Fruit fly (Drosophila melanogaster): Measurements from ENCODE around the gene Pc.
A peak's percentile ranks its signal among the peaks of the same experiment; 100 is the strongest.

Pc gene

dm6 chr3L:21321807-21322503 is 4.1 kb upstream of the Pc start (continued):
- TF ChIP-seq pdm3 (GFP tag; optimal IDR thresholded peaks at IDR 0.05), result peak; percentile 40

- TF ChIP-seq CG16779 (tag; optimal IDR thresholded peaks at IDR 0.05) (no peak), Eip78C (GFP tag) (peak; percentile 5), CG11294 (GFP tag; IDR thresholded peaks at IDR 0.05) (no peak), Ets96B (tag; optimal IDR thresholded peaks at IDR 0.05) (no peak), CG6163 (GFP tag; IDR thresholded peaks at IDR 0.05) (no peak)
Measured at dm6 chr3L:21319957-21320356, 2.1 kb upstream of the Pc start.

DNA sequence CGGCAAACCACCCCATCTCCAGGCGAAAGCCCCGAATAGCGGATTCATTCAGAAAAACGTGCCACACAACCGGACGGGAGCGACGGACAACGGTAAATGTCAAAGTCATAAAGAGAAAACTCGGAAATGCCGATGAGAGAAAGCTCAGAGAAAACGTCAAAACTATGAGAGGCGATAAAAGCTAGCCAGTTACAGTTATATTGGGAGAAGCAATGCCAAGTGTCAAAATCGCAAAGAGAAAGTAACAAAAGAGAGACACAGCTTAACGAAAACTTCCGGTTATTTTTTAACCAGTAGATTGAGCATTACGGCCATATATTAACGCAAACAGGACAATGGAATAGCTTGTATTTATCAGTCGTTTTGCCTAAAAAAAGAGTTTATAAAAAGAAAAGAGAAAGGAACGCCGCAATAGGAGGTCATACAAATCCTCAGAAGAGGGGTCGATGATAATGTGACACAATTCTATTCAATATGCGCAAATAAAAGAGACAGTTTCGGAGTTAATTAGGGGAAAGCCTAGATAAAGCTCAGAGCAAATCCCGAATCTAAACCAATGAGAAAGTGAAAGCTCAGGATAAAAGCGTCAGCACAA is 1.6 kb upstream of the Pc start:
- TF ChIP-seq CG6276 (GFP tag; optimal IDR thresholded peaks at IDR 0.05) (no peak), achi (GFP tag; optimal IDR thresholded peaks at IDR 0.05) (peak; percentile 47), fd59A (GFP tag; optimal IDR thresholded peaks at IDR 0.05) (no peak)

DNA sequence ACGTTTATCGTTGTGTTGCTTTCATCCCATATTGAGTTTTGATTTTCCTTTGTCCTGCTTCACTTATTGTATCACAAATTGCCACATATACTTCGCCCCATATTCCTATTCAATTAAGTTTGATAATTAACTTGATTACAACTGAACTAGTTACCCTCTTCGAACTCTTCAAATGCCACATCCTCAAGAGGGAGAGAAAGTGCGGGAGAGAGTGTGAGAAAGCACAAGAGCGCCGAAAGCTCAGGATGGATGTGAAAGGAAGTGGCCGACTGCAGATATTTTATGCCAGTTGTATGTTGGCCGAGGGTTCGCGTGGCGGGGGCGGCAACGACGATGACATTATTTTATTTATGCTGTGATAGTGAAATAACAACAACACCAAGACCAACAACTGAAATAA is 654 bp upstream of the Pc start, which contains the start of gene Rab26:
Gene Rab26 (plus strand): TSS at position 301 of the 400 bp plus-strand sequence.
- TF ChIP-seq OdsH (GFP tag; optimal IDR thresholded peaks at IDR 0.05) (no peak), CG34406 (GFP tag; optimal IDR thresholded peaks at IDR 0.05) (no peak), CG16779 (tag; optimal IDR thresholded peaks at IDR 0.05) (no peak), CG6163 (GFP tag; IDR thresholded peaks at IDR 0.05) (no peak), CG15336 (GFP tag; IDR thresholded peaks at IDR 0.05) (no peak), CG6854 (GFP tag; optimal IDR thresholded peaks at IDR 0.05) (no peak), eg (GFP tag; IDR thresholded peaks at IDR 0.05) (no peak), CG9139 (GFP tag; optimal IDR thresholded peaks at IDR 0.05) (no peak), CG3032 (tag; optimal IDR thresholded peaks at IDR 0.05) (no peak), CG1621 (tag; optimal IDR thresholded peaks at IDR 0.05) (no peak), CG31627 (GFP tag; optimal IDR thresholded peaks at IDR 0.05) (no peak), achi (GFP tag; optimal IDR thresholded peaks at IDR 0.05) (no peak), topi (GFP tag; optimal IDR thresholded peaks at IDR 0.05) (no peak), esn (GFP tag; optimal IDR thresholded peaks at IDR 0.05) (no peak), fd85E (GFP tag; optimal IDR thresholded peaks at IDR 0.05) (no peak), CG10631 (GFP tag; optimal IDR thresholded peaks at IDR 0.05) (no peak), fd59A (GFP tag; optimal IDR thresholded peaks at IDR 0.05) (no peak), CG7368 (GFP tag; optimal IDR thresholded peaks at IDR 0.05) (no peak), salr (GFP tag; optimal IDR thresholded peaks at IDR 0.05) (no peak), Hr4 (GFP tag; optimal IDR thresholded peaks at IDR 0.05) (no peak)

DNA sequence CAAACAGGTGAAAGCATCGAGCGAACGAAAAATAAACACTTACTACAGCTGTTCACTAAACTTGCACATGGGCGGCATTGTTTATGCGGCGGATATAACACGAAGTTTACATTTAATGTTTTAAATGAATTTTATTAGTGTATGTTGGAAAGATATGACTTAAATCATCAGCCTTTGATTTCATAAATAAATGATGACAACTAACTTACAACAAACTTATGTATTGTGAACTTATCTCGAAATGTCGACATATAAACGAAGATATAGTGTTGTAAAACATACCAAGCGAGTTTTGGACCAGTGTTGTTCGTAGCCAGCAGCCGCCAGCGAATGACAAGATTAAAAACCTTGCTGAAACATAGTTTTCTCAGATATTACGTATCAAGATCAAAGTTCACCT is 13.4 kb downstream of the Pc start, which contains the start of the genes CG11309 and CG7632:
Gene CG11309 (minus strand): TSS at position 259 of the 400 bp plus-strand sequence.
Gene CG7632 (plus strand): TSS at position 298 of the 400 bp plus-strand sequence.
- TF ChIP-seq svp (GFP tag) (peak; percentile 100), achi (GFP tag; optimal IDR thresholded peaks at IDR 0.05) (peak; percentile 99), CG10631 (GFP tag; optimal IDR thresholded peaks at IDR 0.05) (peak; percentile 99), Hr38 (GFP tag; optimal IDR thresholded peaks at IDR 0.05) (peak; percentile 78), CG1621 (tag; optimal IDR thresholded peaks at IDR 0.05) (peak; percentile 99), CG8319 (GFP tag; optimal IDR thresholded peaks at IDR 0.05) (peak; percentile 97), CG6854 (GFP tag; optimal IDR thresholded peaks at IDR 0.05) (peak; percentile 99), topi (GFP tag; optimal IDR thresholded peaks at IDR 0.05) (peak; percentile 99), esn (GFP tag; optimal IDR thresholded peaks at IDR 0.05) (peak; percentile 100), Ets21C (GFP tag; optimal IDR thresholded peaks at IDR 0.05) (peak; percentile 98), Hr39 (GFP tag; optimal IDR thresholded peaks at IDR 0.05) (peak; percentile 98), Sox102F (GFP tag; optimal IDR thresholded peaks at IDR 0.05) (peak; percentile 100), CG11762 (GFP tag; optimal IDR thresholded peaks at IDR 0.05; ENCODE audit: insufficient read depth) (peak; percentile 99), Eip93F (GFP tag; optimal IDR thresholded peaks at IDR 0.05) (peak; percentile 98), vri (GFP tag; optimal IDR thresholded peaks at IDR 0.05) (peak; percentile 99), fd59A (GFP tag; optimal IDR thresholded peaks at IDR 0.05) (peak; percentile 99), CG16779 (tag; optimal IDR thresholded peaks at IDR 0.05) (peak; percentile 99), net (GFP tag; optimal IDR thresholded peaks at IDR 0.05) (peak; percentile 100), CG11902 (GFP tag; optimal IDR thresholded peaks at IDR 0.05) (peak; percentile 95), Blimp-1 (GFP tag; optimal IDR thresholded peaks at IDR 0.05) (peak; percentile 97), dac (GFP tag; optimal IDR thresholded peaks at IDR 0.05) (peak; percentile 98), Eip78C (GFP tag) (peak; percentile 100), CG9139 (GFP tag; optimal IDR thresholded peaks at IDR 0.05) (peak; percentile 99), CG8119 (GFP tag; IDR thresholded peaks at IDR 0.05) (peak; percentile 99), dsx (GFP tag; optimal IDR thresholded peaks at IDR 0.05; ENCODE audit: poor library complexity, severe bottlenecking) (peak; percentile 99), fd85E (GFP tag; optimal IDR thresholded peaks at IDR 0.05) (peak; percentile 97), pdm3 (GFP tag; optimal IDR thresholded peaks at IDR 0.05) (peak; percentile 99), CG7368 (GFP tag; optimal IDR thresholded peaks at IDR 0.05) (peak; percentile 99)
